Worm (Caenorhabditis elegans) whole organism, mixed stage, embryonic: ENCODE results near the gene rab-6.2.

Source experiments
- M03D4.4 ChIP-seq: sonication (generic microtip); optimal IDR thresholded peaks from 2 replicates; lab custom pipeline; 2017; ENCODE audit warnings: mild to moderate bottlenecking, missing genetic modification characterization, missing compliant biosample characterization
- blmp-1 ChIP-seq: fragments of 150-350 bp; optimal IDR thresholded peaks from 2 replicates; lab custom pipeline; 2014; ENCODE audit warnings: missing biosample characterization, missing genetic modification characterization
- ceh-39 ChIP-seq: fragments of 150-350 bp; optimal IDR thresholded peaks from 2 replicates; lab custom pipeline; 2014; ENCODE audit warnings: missing biosample characterization, missing genetic modification characterization
- ceh-83 ChIP-seq: fragments of 200-800 bp; sonication (Bioruptor generic); optimal IDR thresholded peaks from 2 replicates; lab custom pipeline; 2018; ENCODE audit warnings: mild to moderate bottlenecking, missing genetic modification characterization, missing compliant biosample characterization
- ces-1 ChIP-seq: fragments of 150-350 bp; optimal IDR thresholded peaks from 2 replicates; lab custom pipeline; 2014; ENCODE audit warnings: missing biosample characterization, missing genetic modification reagents, missing genetic modification characterization
- cnd-1 ChIP-seq: fragments of 200-800 bp; sonication (Bioruptor generic); optimal IDR thresholded peaks from 2 replicates; lab custom pipeline; 2018; ENCODE audit warnings: mild to moderate bottlenecking, missing genetic modification characterization, missing compliant biosample characterization
- drap-1 ChIP-seq: fragments of 200-800 bp; sonication (Bioruptor generic); optimal IDR thresholded peaks from 3 replicates; lab custom pipeline; 2018; ENCODE audit warnings: mild to moderate bottlenecking, missing genetic modification characterization, missing compliant biosample characterization
- elt-1 ChIP-seq: sonication (generic microtip); optimal IDR thresholded peaks from 2 replicates; lab custom pipeline; 2017; ENCODE audit warnings: missing genetic modification characterization, mild to moderate bottlenecking, missing compliant biosample characterization, antibody characterized with exemption, moderate library complexity, borderline replicate concordance; ENCODE audit not compliant: insufficient read depth
- elt-3 ChIP-seq: fragments of 150-350 bp; optimal IDR thresholded peaks from 2 replicates; lab custom pipeline; 2014; ENCODE audit warnings: missing biosample characterization, missing genetic modification characterization
- flh-1 ChIP-seq: fragments of 200-800 bp; sonication (Bioruptor generic); optimal IDR thresholded peaks from 2 replicates; lab custom pipeline; 2018; ENCODE audit warnings: mild to moderate bottlenecking, missing genetic modification characterization, moderate library complexity, missing compliant biosample characterization
- ham-2 ChIP-seq: fragments of 200-800 bp; sonication (Bioruptor generic); optimal IDR thresholded peaks from 2 replicates; lab custom pipeline; 2018; ENCODE audit warnings: mild to moderate bottlenecking, missing genetic modification characterization, missing compliant biosample characterization
- lin-13 ChIP-seq: fragments of 150-350 bp; optimal IDR thresholded peaks from 2 replicates; lab custom pipeline; 2014; ENCODE audit warnings: missing biosample characterization, missing genetic modification characterization
- lin-32 ChIP-seq: fragments of 200-800 bp; sonication (Bioruptor generic); optimal IDR thresholded peaks from 2 replicates; lab custom pipeline; 2018; ENCODE audit warnings: mild to moderate bottlenecking, missing genetic modification characterization, missing compliant biosample characterization
- lsy-2 ChIP-seq: fragments of 150-350 bp; optimal IDR thresholded peaks from 2 replicates; lab custom pipeline; 2014; ENCODE audit warnings: missing biosample characterization, missing genetic modification characterization
- mab-5 ChIP-seq: fragments of 150-350 bp; optimal IDR thresholded peaks from 2 replicates; lab custom pipeline; 2014; ENCODE audit warnings: missing biosample characterization, missing genetic modification characterization
- mep-1 ChIP-seq: fragments of 150-350 bp; optimal IDR thresholded peaks from 2 replicates; lab custom pipeline; 2017; ENCODE audit warnings: missing biosample characterization, missing genetic modification reagents, missing genetic modification characterization, inconsistent platforms
- mls-2 ChIP-seq: sonication (generic microtip); optimal IDR thresholded peaks from 2 replicates; lab custom pipeline; 2016; ENCODE audit warnings: mild to moderate bottlenecking, missing genetic modification characterization, moderate library complexity, missing compliant biosample characterization
- nhr-12 ChIP-seq: fragments of 150-350 bp; optimal IDR thresholded peaks from 2 replicates; lab custom pipeline; 2014; ENCODE audit warnings: missing biosample characterization, missing genetic modification characterization
- nhr-2 ChIP-seq: fragments of 150-350 bp; optimal IDR thresholded peaks from 2 replicates; lab custom pipeline; 2014; ENCODE audit warnings: missing biosample characterization, missing genetic modification characterization
- nhr-237 ChIP-seq: fragments of 150-350 bp; optimal IDR thresholded peaks from 2 replicates; lab custom pipeline; 2014; ENCODE audit warnings: missing biosample characterization, missing genetic modification characterization
- nhr-28 ChIP-seq: fragments of 150-350 bp; optimal IDR thresholded peaks from 2 replicates; lab custom pipeline; 2014; ENCODE audit warnings: missing biosample characterization, missing genetic modification characterization
- nhr-76 ChIP-seq: sonication (generic microtip); optimal IDR thresholded peaks from 2 replicates; lab custom pipeline; 2017; ENCODE audit warnings: missing biosample characterization, missing genetic modification characterization
- pha-4 ChIP-seq: fragments of 150-350 bp; optimal IDR thresholded peaks from 2 replicates; lab custom pipeline; 2018; ENCODE audit warnings: missing biosample characterization, missing genetic modification reagents, missing genetic modification characterization
- sem-2 ChIP-seq: fragments of 200-800 bp; sonication (Bioruptor generic); optimal IDR thresholded peaks from 2 replicates; lab custom pipeline; 2018; ENCODE audit warnings: mild to moderate bottlenecking, missing genetic modification characterization, missing compliant biosample characterization
- snpc-4 ChIP-seq: fragments of 150-350 bp; optimal IDR thresholded peaks from 2 replicates; lab custom pipeline; 2014; ENCODE audit warnings: missing biosample characterization, missing genetic modification characterization
- sptf-1 ChIP-seq: sonication (generic microtip); optimal IDR thresholded peaks from 2 replicates; lab custom pipeline; 2017; ENCODE audit warnings: mild to moderate bottlenecking, missing genetic modification characterization, moderate library complexity, missing compliant biosample characterization
- unc-120 ChIP-seq: sonication (generic microtip); optimal IDR thresholded peaks from 2 replicates; lab custom pipeline; 2017; ENCODE audit warnings: missing genetic modification characterization, missing compliant biosample characterization; ENCODE audit not compliant: poor library complexity, severe bottlenecking
- unc-39 ChIP-seq: fragments of 150-350 bp; optimal IDR thresholded peaks from 2 replicates; lab custom pipeline; 2014; ENCODE audit warnings: missing biosample characterization, missing genetic modification characterization
- ztf-11 ChIP-seq: fragments of 150-350 bp; optimal IDR thresholded peaks from 2 replicates; lab custom pipeline; 2014; ENCODE audit warnings: missing biosample characterization, missing genetic modification characterization

Gene rab-6.2

DNA sequence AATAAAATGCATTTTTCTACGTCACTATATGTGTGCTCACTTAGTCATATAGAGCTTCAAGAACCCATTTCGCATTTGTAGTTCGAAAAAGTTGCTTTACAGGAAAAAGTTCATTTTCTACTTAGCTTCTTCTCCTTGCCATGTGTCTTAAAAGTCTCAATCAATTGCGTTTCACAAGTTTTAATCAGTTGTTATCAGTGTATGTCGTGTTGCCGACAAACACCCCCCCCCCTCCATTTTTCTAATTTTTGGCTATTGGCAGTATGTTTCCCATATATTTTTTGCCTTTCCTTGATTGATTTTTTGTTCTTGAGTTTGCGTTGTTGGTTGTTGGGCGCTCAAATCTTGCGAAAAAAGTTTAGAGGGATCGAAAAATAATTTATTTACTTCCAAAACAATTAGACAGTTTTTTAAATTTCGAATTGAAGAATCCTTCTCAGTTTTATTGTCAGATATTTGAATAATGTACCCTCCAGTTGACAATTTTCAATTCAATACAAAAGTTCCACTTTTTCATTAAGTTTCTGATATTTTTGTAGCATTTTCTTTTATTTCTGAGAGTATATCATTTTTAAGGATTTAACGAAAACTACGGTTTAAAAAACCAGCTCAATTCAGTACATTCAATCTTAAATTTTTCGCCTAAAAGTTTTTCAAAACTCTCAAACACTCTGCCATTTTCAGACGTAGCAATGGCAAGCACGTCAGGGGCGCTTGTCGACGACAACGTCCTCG is 36.4 kb upstream of the rab-6.2 start, which contains the start of gene sid-3:
sid-3 (plus strand) TSS at position 685 of the 735 bp plus-strand sequence.
- TF ChIP-seq lsy-2 (tag; lab: Kevin White, UChicago) (no peak), nhr-237 (tag; lab: Kevin White, UChicago) (no peak), nhr-12 (tag; lab: Kevin White, UChicago) (no peak)

DNA sequence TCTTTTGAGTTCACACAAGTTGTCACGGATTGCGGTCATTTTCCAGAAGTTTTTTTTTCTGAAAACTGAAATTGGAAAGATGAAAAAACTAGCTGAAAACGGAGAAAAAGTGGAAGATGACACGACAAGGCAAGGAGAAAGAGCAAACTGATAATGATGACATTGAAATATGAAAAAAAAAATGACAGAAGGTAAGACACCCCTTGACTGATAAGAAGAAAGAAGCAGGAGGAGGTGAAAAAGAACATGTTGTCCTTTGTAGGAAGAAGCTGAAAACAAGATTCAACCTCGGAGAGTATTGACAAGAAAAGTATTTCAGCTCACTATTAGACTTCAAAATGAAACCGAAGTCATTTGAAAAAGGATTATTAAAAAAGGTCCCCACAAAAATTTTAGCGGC is 27.2 kb upstream of the rab-6.2 start, which contains the start of gene B0302.5:
B0302.5 (minus strand) TSS at position 58 of the 400 bp plus-strand sequence.
- TF ChIP-seq snpc-4 (tag; lab: Kevin White, UChicago) (no peak), ztf-11 (tag; lab: Kevin White, UChicago) (no peak), nhr-28 (tag; lab: Kevin White, UChicago) (no peak), M03D4.4 (tag; lab: Kevin White, UChicago) (no peak), flh-1 (GFP tag; lab: Kevin White, UChicago) (no peak), mab-5 (tag; lab: Kevin White, UChicago) (no peak), cnd-1 (tag; lab: Kevin White, UChicago) (no peak), ham-2 (GFP tag; lab: Kevin White, UChicago) (no peak), lsy-2 (tag; lab: Kevin White, UChicago) (no peak), ces-1 (GFP tag; lab: Kevin White, UChicago) (no peak), pha-4 (tag; lab: Kevin White, UChicago) (no peak), ceh-83 (GFP tag; lab: Kevin White, UChicago) (no peak), lin-13 (no peak), ceh-39 (no peak), sem-2 (GFP tag; lab: Kevin White, UChicago) (no peak), drap-1 (GFP tag; lab: Kevin White, UChicago) (no peak)

ce11 chrX:17197824-17198223 is 24.5 kb upstream of the rab-6.2 start:
- TF ChIP-seq elt-3 (tag; lab: Kevin White, UChicago) (no peak), blmp-1 (tag; lab: Kevin White, UChicago) (no peak), nhr-28 (tag; lab: Kevin White, UChicago) (no peak), nhr-76 (tag; lab: Kevin White, UChicago) (no peak)

ce11 chrX:17203399-17203798 is 18.9 kb upstream of the rab-6.2 start:
- TF ChIP-seq unc-39 (tag; lab: Kevin White, UChicago) (no peak), ztf-11 (tag; lab: Kevin White, UChicago) (no peak), ceh-83 (GFP tag; lab: Kevin White, UChicago) (no peak), unc-120 (tag; lab: Kevin White, UChicago) (no peak), nhr-237 (tag; lab: Kevin White, UChicago) (no peak), mls-2 (tag; lab: Kevin White, UChicago) (no peak), ces-1 (GFP tag; lab: Kevin White, UChicago) (no peak), cnd-1 (tag; lab: Kevin White, UChicago) (no peak), M03D4.4 (tag; lab: Kevin White, UChicago) (no peak), flh-1 (GFP tag; lab: Kevin White, UChicago) (no peak), nhr-28 (tag; lab: Kevin White, UChicago) (no peak), elt-1 (no peak), sptf-1 (tag; lab: Kevin White, UChicago) (no peak)

DNA sequence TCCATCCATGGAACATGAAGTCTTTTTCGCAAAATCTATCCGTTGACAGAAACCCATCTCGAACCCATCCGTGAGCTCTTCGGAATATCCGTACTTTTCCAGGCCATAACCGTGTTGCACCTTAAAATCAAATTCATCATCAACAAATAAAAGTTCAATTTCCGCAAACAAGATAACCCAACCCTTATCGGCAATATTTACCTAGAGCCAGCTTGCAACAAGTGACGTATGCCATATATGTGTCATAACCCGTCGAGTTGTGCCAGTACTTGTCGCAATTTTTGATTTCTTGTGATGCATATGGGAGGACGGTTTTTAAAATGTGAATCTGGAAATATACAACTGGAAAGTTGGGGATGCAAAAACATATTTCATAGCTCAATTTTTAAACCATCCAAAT is 16.4 kb upstream of the rab-6.2 start:
- no peak for TF ChIP-seq cnd-1 (tag; lab: Kevin White, UChicago)
- TF ChIP-seq elt-3 (tag; lab: Kevin White, UChicago), result no peak
- TF ChIP-seq nhr-28 (tag; lab: Kevin White, UChicago), result no peak
- TF ChIP-seq lin-32 (GFP tag; lab: Kevin White, UChicago), result no peak
- no peak for TF ChIP-seq mep-1 (tag; lab: Kevin White, UChicago)
- TF ChIP-seq ceh-83 (GFP tag; lab: Kevin White, UChicago), result no peak
- TF ChIP-seq M03D4.4 (tag; lab: Kevin White, UChicago), result no peak
- TF ChIP-seq unc-39 (tag; lab: Kevin White, UChicago), result no peak
- no peak for TF ChIP-seq ceh-39
- TF ChIP-seq nhr-2 (tag; lab: Kevin White, UChicago), result no peak
- no peak for TF ChIP-seq sem-2 (GFP tag; lab: Kevin White, UChicago)
- no peak for TF ChIP-seq flh-1 (GFP tag; lab: Kevin White, UChicago)
- TF ChIP-seq nhr-12 (tag; lab: Kevin White, UChicago), result no peak
- no peak for TF ChIP-seq sptf-1 (tag; lab: Kevin White, UChicago)
- TF ChIP-seq drap-1 (GFP tag; lab: Kevin White, UChicago), result no peak
- TF ChIP-seq lin-13, result no peak
- TF ChIP-seq nhr-237 (tag; lab: Kevin White, UChicago), result no peak
- no peak for TF ChIP-seq ces-1 (GFP tag; lab: Kevin White, UChicago)
